Fruit fly (Drosophila melanogaster): Measurements from ENCODE around the gene Lcch3.

dm6 chrX:15924805-15925204, at the start of gene Lcch3:
- TF ChIP-seq CG6854 (GFP tag; optimal IDR thresholded peaks at IDR 0.05) (no peak), Eip75B (GFP tag; optimal IDR thresholded peaks at IDR 0.05) (no peak), CG8319 (GFP tag; optimal IDR thresholded peaks at IDR 0.05) (no peak), Blimp-1 (GFP tag; optimal IDR thresholded peaks at IDR 0.05) (no peak)

Data from whole organism, prepupa.